Fruit fly (Drosophila melanogaster) S2 (cell line): ENCODE data around the gene Ttc1.

Source experiments
- CG8478 ChIP-seq: fragments of >200 bp; optimal IDR thresholded peaks from 2 replicates; lab custom pipeline; 2018
- CTCF ChIP-seq, 2 experiments: fragments of >200 bp; optimal IDR thresholded peaks; 2 replicates each; lab custom pipeline; 2018

- TF ChIP-seq CTCF (optimal IDR thresholded peaks at IDR 0.05; lab: Kevin White, UChicago) (no peak), CG8478 (lab: Kevin White, UChicago) (no peak)
Observed at dm6 chr3R:16452954-16453587, 10.3 kb upstream of the Ttc1 start.
